Worm (Caenorhabditis elegans) whole organism, mixed stage, embryonic: ENCODE measurements around the gene F53F4.15.

Experiments used
- M03D4.4 ChIP-seq: sonication (generic microtip); optimal IDR thresholded peaks from 2 replicates; lab custom pipeline; 2017; ENCODE audit warnings: mild to moderate bottlenecking, missing genetic modification characterization, missing compliant biosample characterization
- bed-3 ChIP-seq: fragments of 200-800 bp; sonication (Bioruptor generic); optimal IDR thresholded peaks from 3 replicates; lab custom pipeline; 2018; ENCODE audit warnings: mild to moderate bottlenecking, missing genetic modification characterization, moderate library complexity, missing compliant biosample characterization
- blmp-1 ChIP-seq: fragments of 150-350 bp; optimal IDR thresholded peaks from 2 replicates; lab custom pipeline; 2014; ENCODE audit warnings: missing biosample characterization, missing genetic modification characterization
- ceh-39 ChIP-seq: fragments of 150-350 bp; optimal IDR thresholded peaks from 2 replicates; lab custom pipeline; 2014; ENCODE audit warnings: missing biosample characterization, missing genetic modification characterization
- ceh-43 ChIP-seq: fragments of 200-800 bp; sonication (Bioruptor generic); optimal IDR thresholded peaks from 2 replicates; lab custom pipeline; 2018; ENCODE audit warnings: mild to moderate bottlenecking, missing genetic modification characterization, moderate library complexity, missing compliant biosample characterization
- ceh-83 ChIP-seq: fragments of 200-800 bp; sonication (Bioruptor generic); optimal IDR thresholded peaks from 2 replicates; lab custom pipeline; 2018; ENCODE audit warnings: mild to moderate bottlenecking, missing genetic modification characterization, missing compliant biosample characterization
- ces-1 ChIP-seq: fragments of 150-350 bp; optimal IDR thresholded peaks from 2 replicates; lab custom pipeline; 2014; ENCODE audit warnings: missing biosample characterization, missing genetic modification reagents, missing genetic modification characterization
- cnd-1 ChIP-seq: fragments of 200-800 bp; sonication (Bioruptor generic); optimal IDR thresholded peaks from 2 replicates; lab custom pipeline; 2018; ENCODE audit warnings: mild to moderate bottlenecking, missing genetic modification characterization, missing compliant biosample characterization
- drap-1 ChIP-seq: fragments of 200-800 bp; sonication (Bioruptor generic); optimal IDR thresholded peaks from 3 replicates; lab custom pipeline; 2018; ENCODE audit warnings: mild to moderate bottlenecking, missing genetic modification characterization, missing compliant biosample characterization
- elt-1 ChIP-seq: sonication (generic microtip); optimal IDR thresholded peaks from 2 replicates; lab custom pipeline; 2017; ENCODE audit warnings: missing genetic modification characterization, mild to moderate bottlenecking, missing compliant biosample characterization, antibody characterized with exemption, moderate library complexity, borderline replicate concordance; ENCODE audit not compliant: insufficient read depth
- elt-3 ChIP-seq: fragments of 150-350 bp; optimal IDR thresholded peaks from 2 replicates; lab custom pipeline; 2014; ENCODE audit warnings: missing biosample characterization, missing genetic modification characterization
- flh-1 ChIP-seq: fragments of 200-800 bp; sonication (Bioruptor generic); optimal IDR thresholded peaks from 2 replicates; lab custom pipeline; 2018; ENCODE audit warnings: mild to moderate bottlenecking, missing genetic modification characterization, moderate library complexity, missing compliant biosample characterization
- ham-2 ChIP-seq: fragments of 200-800 bp; sonication (Bioruptor generic); optimal IDR thresholded peaks from 2 replicates; lab custom pipeline; 2018; ENCODE audit warnings: mild to moderate bottlenecking, missing genetic modification characterization, missing compliant biosample characterization
- hlh-1 ChIP-seq: fragments of 150-350 bp; optimal IDR thresholded peaks from 2 replicates; lab custom pipeline; 2014; ENCODE audit warnings: missing biosample characterization, missing genetic modification reagents, missing genetic modification characterization
- lin-13 ChIP-seq: fragments of 150-350 bp; optimal IDR thresholded peaks from 2 replicates; lab custom pipeline; 2014; ENCODE audit warnings: missing biosample characterization, missing genetic modification characterization
- lin-32 ChIP-seq: fragments of 200-800 bp; sonication (Bioruptor generic); optimal IDR thresholded peaks from 2 replicates; lab custom pipeline; 2018; ENCODE audit warnings: mild to moderate bottlenecking, missing genetic modification characterization, missing compliant biosample characterization
- lsy-2 ChIP-seq: fragments of 150-350 bp; optimal IDR thresholded peaks from 2 replicates; lab custom pipeline; 2014; ENCODE audit warnings: missing biosample characterization, missing genetic modification characterization
- mab-5 ChIP-seq: fragments of 150-350 bp; optimal IDR thresholded peaks from 2 replicates; lab custom pipeline; 2014; ENCODE audit warnings: missing biosample characterization, missing genetic modification characterization
- mep-1 ChIP-seq: fragments of 150-350 bp; optimal IDR thresholded peaks from 2 replicates; lab custom pipeline; 2017; ENCODE audit warnings: missing biosample characterization, missing genetic modification reagents, missing genetic modification characterization, inconsistent platforms
- mls-2 ChIP-seq: sonication (generic microtip); optimal IDR thresholded peaks from 2 replicates; lab custom pipeline; 2016; ENCODE audit warnings: mild to moderate bottlenecking, missing genetic modification characterization, moderate library complexity, missing compliant biosample characterization
- nhr-2 ChIP-seq: fragments of 150-350 bp; optimal IDR thresholded peaks from 2 replicates; lab custom pipeline; 2014; ENCODE audit warnings: missing biosample characterization, missing genetic modification characterization
- nhr-237 ChIP-seq: fragments of 150-350 bp; optimal IDR thresholded peaks from 2 replicates; lab custom pipeline; 2014; ENCODE audit warnings: missing biosample characterization, missing genetic modification characterization
- nhr-28 ChIP-seq: fragments of 150-350 bp; optimal IDR thresholded peaks from 2 replicates; lab custom pipeline; 2014; ENCODE audit warnings: missing biosample characterization, missing genetic modification characterization
- nhr-76 ChIP-seq: sonication (generic microtip); optimal IDR thresholded peaks from 2 replicates; lab custom pipeline; 2017; ENCODE audit warnings: missing biosample characterization, missing genetic modification characterization
- pha-4 ChIP-seq: fragments of 150-350 bp; optimal IDR thresholded peaks from 2 replicates; lab custom pipeline; 2018; ENCODE audit warnings: missing biosample characterization, missing genetic modification reagents, missing genetic modification characterization
- sem-2 ChIP-seq: fragments of 200-800 bp; sonication (Bioruptor generic); optimal IDR thresholded peaks from 2 replicates; lab custom pipeline; 2018; ENCODE audit warnings: mild to moderate bottlenecking, missing genetic modification characterization, missing compliant biosample characterization
- snpc-4 ChIP-seq: fragments of 150-350 bp; optimal IDR thresholded peaks from 2 replicates; lab custom pipeline; 2014; ENCODE audit warnings: missing biosample characterization, missing genetic modification characterization
- sptf-1 ChIP-seq: sonication (generic microtip); optimal IDR thresholded peaks from 2 replicates; lab custom pipeline; 2017; ENCODE audit warnings: mild to moderate bottlenecking, missing genetic modification characterization, moderate library complexity, missing compliant biosample characterization
- tbx-8 ChIP-seq: fragments of 200-800 bp; sonication (Bioruptor generic); optimal IDR thresholded peaks from 2 replicates; lab custom pipeline; 2018; ENCODE audit warnings: mild to moderate bottlenecking, missing genetic modification characterization, moderate library complexity, missing compliant biosample characterization
- unc-120 ChIP-seq: sonication (generic microtip); optimal IDR thresholded peaks from 2 replicates; lab custom pipeline; 2017; ENCODE audit warnings: missing genetic modification characterization, missing compliant biosample characterization; ENCODE audit not compliant: poor library complexity, severe bottlenecking
- unc-39 ChIP-seq: fragments of 150-350 bp; optimal IDR thresholded peaks from 2 replicates; lab custom pipeline; 2014; ENCODE audit warnings: missing biosample characterization, missing genetic modification characterization
- unc-62 ChIP-seq: fragments of 150-350 bp; optimal IDR thresholded peaks from 2 replicates; lab custom pipeline; 2014; ENCODE audit warnings: missing biosample characterization, missing genetic modification reagents, missing genetic modification characterization
- zip-8 ChIP-seq: fragments of 150-350 bp; optimal IDR thresholded peaks from 2 replicates; lab custom pipeline; 2014; ENCODE audit warnings: missing biosample characterization, missing genetic modification characterization
- ztf-11 ChIP-seq: fragments of 150-350 bp; optimal IDR thresholded peaks from 2 replicates; lab custom pipeline; 2014; ENCODE audit warnings: missing biosample characterization, missing genetic modification characterization

The F53F4.15 gene

ce11 chrV:13655202-13655764, 34.5 kb downstream of the F53F4.15 start:
- TF ChIP-seq nhr-237 (no peak), tbx-8 (GFP tag; lab: Kevin White, UChicago) (no peak), nhr-76 (tag; lab: Kevin White, UChicago) (no peak), ztf-11 (no peak), lin-32 (GFP tag; lab: Kevin White, UChicago) (no peak), snpc-4 (tag; lab: Kevin White, UChicago) (no peak), ceh-39 (tag; lab: Kevin White, UChicago) (no peak), pha-4 (no peak), ces-1 (GFP tag; lab: Kevin White, UChicago) (peak; percentile 82), ceh-83 (GFP tag; lab: Kevin White, UChicago) (no peak), nhr-2 (tag; lab: Kevin White, UChicago) (no peak), unc-62 (GFP tag; lab: Kevin White, UChicago) (peak; percentile 73), flh-1 (GFP tag; lab: Kevin White, UChicago) (no peak), ceh-43 (peak; percentile 28), mep-1 (peak; percentile 69), M03D4.4 (tag; lab: Kevin White, UChicago) (peak; percentile 40), sptf-1 (tag; lab: Kevin White, UChicago) (no peak), unc-39 (no peak), unc-120 (tag; lab: Kevin White, UChicago) (peak; percentile 42), lsy-2 (peak; percentile 33), cnd-1 (tag; lab: Kevin White, UChicago) (no peak), mab-5 (tag; lab: Kevin White, UChicago) (no peak), drap-1 (GFP tag; lab: Kevin White, UChicago) (no peak), zip-8 (tag; lab: Kevin White, UChicago) (no peak), sem-2 (GFP tag; lab: Kevin White, UChicago) (no peak), elt-1 (no peak), nhr-28 (tag; lab: Kevin White, UChicago) (no peak), elt-3 (tag; lab: Kevin White, UChicago) (no peak), lin-13 (no peak), blmp-1 (tag; lab: Kevin White, UChicago) (no peak), mls-2 (tag; lab: Kevin White, UChicago) (peak; percentile 42), hlh-1 (tag; lab: Kevin White, UChicago) (no peak)

DNA sequence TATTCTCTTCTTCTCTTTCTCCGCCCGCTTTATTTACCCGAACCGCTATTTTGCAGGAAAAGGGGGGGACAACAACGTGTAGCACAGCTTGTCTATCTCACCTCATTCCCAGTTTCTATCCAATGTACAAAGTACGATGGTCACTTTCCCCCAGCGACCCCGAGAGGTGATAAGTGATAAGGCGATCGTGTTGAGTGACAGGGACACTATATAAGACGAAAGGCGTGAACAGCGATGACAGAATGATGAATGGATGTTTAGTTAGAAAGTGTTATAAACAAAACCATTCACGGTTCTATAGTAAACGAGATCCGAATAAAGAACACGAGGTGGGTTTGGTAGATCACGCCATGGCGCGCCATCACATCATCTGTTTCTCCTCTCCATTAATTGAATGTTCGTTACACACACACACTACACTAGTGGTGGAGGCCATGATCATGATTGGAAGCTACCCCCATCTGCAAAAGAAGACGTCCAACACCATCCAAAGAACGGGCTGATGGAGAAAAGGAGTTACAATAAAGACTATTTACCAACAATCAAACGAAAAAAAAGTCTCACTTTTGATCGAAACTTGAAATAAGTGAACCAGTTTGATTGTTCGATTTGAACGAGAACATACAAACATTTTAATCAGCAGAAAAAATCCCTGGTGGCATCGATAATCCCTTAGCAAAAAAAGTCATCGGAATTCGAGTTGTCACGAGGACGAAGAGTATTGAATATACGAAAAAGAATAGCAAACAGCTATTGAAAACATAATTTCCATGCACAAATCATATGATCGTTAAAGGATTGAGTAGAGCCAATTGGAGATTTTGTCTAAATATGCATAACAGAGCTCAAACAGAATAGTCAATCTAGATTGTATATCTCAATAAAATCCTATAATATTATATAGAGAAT, 35.8 kb downstream of the F53F4.15 start:
- TF ChIP-seq ham-2 (GFP tag; lab: Kevin White, UChicago) (peak; percentile 76), unc-62 (GFP tag; lab: Kevin White, UChicago) (peak; percentile 84), lin-13 (no peak)

DNA sequence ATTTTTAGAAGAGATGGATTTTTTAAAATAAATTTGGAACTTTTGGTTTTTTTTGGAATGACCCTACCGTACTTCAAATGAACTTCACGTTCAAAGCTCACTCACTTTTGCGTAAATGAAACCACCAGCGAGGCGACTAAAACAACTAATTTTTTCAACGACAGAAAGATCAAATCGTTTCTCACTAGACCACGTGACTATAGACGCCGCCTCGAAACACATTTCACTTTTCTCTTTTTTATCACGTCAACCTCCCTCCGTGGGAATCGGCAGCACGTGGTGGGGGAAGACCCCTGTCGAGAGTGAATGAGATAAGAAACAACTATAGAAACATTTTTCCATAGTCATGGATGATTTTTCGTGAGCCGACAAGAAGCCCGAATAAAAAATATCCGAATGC, 36.5 kb downstream of the F53F4.15 start:
- TF ChIP-seq zip-8 (tag; lab: Kevin White, UChicago) (no peak), mab-5 (tag; lab: Kevin White, UChicago) (no peak), sem-2 (GFP tag; lab: Kevin White, UChicago) (no peak), bed-3 (GFP tag; lab: Kevin White, UChicago) (no peak), nhr-76 (tag; lab: Kevin White, UChicago) (no peak), sptf-1 (tag; lab: Kevin White, UChicago) (no peak), nhr-28 (tag; lab: Kevin White, UChicago) (no peak), ceh-43 (no peak), flh-1 (GFP tag; lab: Kevin White, UChicago) (no peak), lin-13 (no peak), pha-4 (no peak)
- TF ChIP-seq, all 35 proteins: peak for 0
